Worm (Caenorhabditis elegans): ENCODE data around the gene K02F6.4.

DNA sequence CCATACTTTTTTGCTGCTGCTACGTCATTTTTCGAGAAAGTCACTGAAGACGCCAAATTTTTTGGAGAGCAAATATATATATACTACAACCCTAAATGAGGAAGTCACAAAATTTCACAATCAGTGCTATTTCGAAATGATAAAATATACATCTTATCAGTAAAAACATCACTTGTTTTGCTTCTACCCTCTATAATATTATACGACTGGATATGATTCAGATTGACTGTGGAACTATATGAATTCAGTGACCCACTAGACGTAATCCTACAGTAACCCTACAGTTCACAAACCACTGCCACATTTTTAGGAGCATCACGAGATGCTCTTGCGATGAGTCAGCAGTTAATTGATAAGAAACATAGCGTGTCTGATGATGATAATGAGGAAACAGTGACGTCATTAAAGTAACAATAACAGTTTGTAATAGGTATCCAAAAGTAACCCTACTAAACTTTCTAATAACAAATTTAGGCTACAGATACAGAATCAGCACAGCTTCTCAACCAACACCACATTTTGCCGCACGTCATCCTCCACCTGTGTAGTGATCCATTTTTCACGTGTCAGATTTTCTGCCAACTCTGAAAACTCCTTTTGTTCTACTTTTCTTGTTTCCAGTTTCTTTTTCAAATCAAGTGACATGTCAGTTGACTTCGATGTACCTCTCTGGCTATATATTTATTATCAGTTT lies 48.7 kb downstream of the K02F6.4 start, which contains the start of the genes F33H12.7 and sri-39:
- TF ChIP-seq klf-2 (GFP tag; conservative IDR thresholded peaks at IDR 0.05) (no peak), flt-1 (GFP tag; IDR thresholded peaks at IDR 0.05) (no peak), ref-1 (GFP tag; conservative IDR thresholded peaks at IDR 0.05) (no peak), ztf-29 (GFP tag; IDR thresholded peaks at IDR 0.05) (no peak), cog-1 (tag; optimal IDR thresholded peaks at IDR 0.05) (no peak)

All from whole organism, midembryonic.